Fruit fly (Drosophila melanogaster): ENCODE data around the gene ChLD3.
A peak's percentile ranks its signal among the peaks of the same experiment; 100 is the strongest.

ChLD3 gene

dm6 chr2L:16754074-16754473, 15.4 kb downstream of the ChLD3 start, which contains the start of gene yellow-b (continued):
- TF ChIP-seq p53 (GFP tag; optimal IDR thresholded peaks at IDR 0.05) (no peak), NfI (GFP tag; optimal IDR thresholded peaks at IDR 0.05) (no peak), Trl (optimal IDR thresholded peaks at IDR 0.05) (peak; percentile 14 to 21), Trl (GFP tag; optimal IDR thresholded peaks at IDR 0.05) (no peak), CG14965 (GFP tag; optimal IDR thresholded peaks at IDR 0.05; ENCODE audit: borderline replicate concordance) (no peak)

- no peak for TF ChIP-seq Lhr (GFP tag; optimal IDR thresholded peaks at IDR 0.05)
- peak; percentile 25 for TF ChIP-seq Med (GFP tag)
- no peak for TF ChIP-seq repo (GFP tag; optimal IDR thresholded peaks at IDR 0.05)
- TF ChIP-seq CG17568 (GFP tag; optimal IDR thresholded peaks at IDR 0.05): no peak
- TF ChIP-seq CG16779 (GFP tag; IDR thresholded peaks at IDR 0.05): no peak
- peak; percentile 68 for TF ChIP-seq CG12769 (tag; optimal IDR thresholded peaks at IDR 0.05)
- peak; percentile 22 for TF ChIP-seq gem (tag; optimal IDR thresholded peaks at IDR 0.05)
- peak; percentile 35; the same call in 1 of the 2 replicates for TF ChIP-seq Drgx (GFP tag; IDR thresholded peaks at IDR 0.05)
- TF ChIP-seq CG31224 (GFP tag; IDR thresholded peaks at IDR 0.05): no peak
- no peak for TF ChIP-seq ab (GFP tag; optimal IDR thresholded peaks at IDR 0.05)
- TF ChIP-seq Pdp1 (GFP tag; optimal IDR thresholded peaks at IDR 0.05): peak in 1 of 2 experiments; percentile 6
- no peak for TF ChIP-seq fd102C (GFP tag; optimal IDR thresholded peaks at IDR 0.05)
- no peak for TF ChIP-seq ewg (GFP tag; optimal IDR thresholded peaks at IDR 0.05)
- TF ChIP-seq Antp (GFP tag; optimal IDR thresholded peaks at IDR 0.05): no peak
- TF ChIP-seq CG17361 (GFP tag; IDR thresholded peaks at IDR 0.05): 0 out of 3 replicates have a peak, but pooled peaks have one; percentile 14
- TF ChIP-seq CG8089 (GFP tag; optimal IDR thresholded peaks at IDR 0.05): no peak
- TF ChIP-seq CG4707 (GFP tag; optimal IDR thresholded peaks at IDR 0.05): no peak
- TF ChIP-seq sc (optimal IDR thresholded peaks at IDR 0.05): no peak
- TF ChIP-seq sc (GFP tag; optimal IDR thresholded peaks at IDR 0.05): no peak
- TF ChIP-seq sd (tag; optimal IDR thresholded peaks at IDR 0.05): peak; percentile 85
- TF ChIP-seq Awh (GFP tag; IDR thresholded peaks at IDR 0.05): no peak
- TF ChIP-seq CG14667 (GFP tag; IDR thresholded peaks at IDR 0.05): no peak
- no peak for TF ChIP-seq esg (GFP tag; conservative IDR thresholded peaks at IDR 0.05)
- TF ChIP-seq H2.0 (GFP tag; IDR thresholded peaks at IDR 0.05): no peak
- peak; percentile 4 for TF ChIP-seq grau (tag; optimal IDR thresholded peaks at IDR 0.05)
- TF ChIP-seq CG11093 (GFP tag; IDR thresholded peaks at IDR 0.05): no peak
- TF ChIP-seq CG10543 (GFP tag; optimal IDR thresholded peaks at IDR 0.05): peak; percentile 59
- TF ChIP-seq CG32767 (GFP tag; IDR thresholded peaks at IDR 0.05): 0 out of 2 replicates have a peak, but pooled peaks have one; percentile 17
- no peak for TF ChIP-seq tio (GFP tag; optimal IDR thresholded peaks at IDR 0.05)
- TF ChIP-seq CG15696 (tag; optimal IDR thresholded peaks at IDR 0.05): no peak
- peak; percentile 15 for TF ChIP-seq sens (GFP tag)
- no peak for TF ChIP-seq CG4404 (GFP tag; IDR thresholded peaks at IDR 0.05)
- TF ChIP-seq zfh2 (GFP tag; optimal IDR thresholded peaks at IDR 0.05): no peak
- TF ChIP-seq cg (GFP tag; optimal IDR thresholded peaks at IDR 0.05): peak; percentile 45
Observed at dm6 chr2L:16760504-16761417, 22.1 kb downstream of the ChLD3 start, which contains the start of gene ppk17. TSS of gene ppk17 (minus strand) at chr2L:16760554.

Measured in whole organism, embryonic.